Worm (Caenorhabditis elegans) whole organism, late embryonic: ENCODE measurements around the gene sng-1.

Source experiments
- dmd-4 ChIP-seq: sonication (generic microtip); optimal IDR thresholded peaks from 2 replicates; lab custom pipeline; 2016; ENCODE audit warnings: borderline replicate concordance, missing genetic modification characterization, missing compliant biosample characterization
- elt-2 ChIP-seq: sonication (generic microtip); optimal IDR thresholded peaks from 2 replicates; lab custom pipeline; 2016; ENCODE audit warnings: missing genetic modification reagents, missing genetic modification characterization, missing compliant biosample characterization
- ets-4 ChIP-seq: sonication (generic microtip); optimal IDR thresholded peaks from 2 replicates; lab custom pipeline; 2016; ENCODE audit warnings: missing genetic modification characterization, missing compliant biosample characterization
- fkh-10 ChIP-seq: fragments of 150-350 bp; optimal IDR thresholded peaks from 2 replicates; lab custom pipeline; 2014; ENCODE audit warnings: missing biosample characterization, missing genetic modification reagents, missing genetic modification characterization
- fkh-6 ChIP-seq: sonication (generic microtip); optimal IDR thresholded peaks from 2 replicates; lab custom pipeline; 2016; ENCODE audit warnings: missing genetic modification characterization, missing compliant biosample characterization
- gmeb-2 ChIP-seq: sonication (generic microtip); optimal IDR thresholded peaks from 2 replicates; lab custom pipeline; 2016; ENCODE audit warnings: missing genetic modification characterization, inconsistent platforms, missing compliant biosample characterization
- hlh-8 ChIP-seq: sonication (generic microtip); optimal IDR thresholded peaks from 2 replicates; lab custom pipeline; 2016; ENCODE audit warnings: missing genotype, missing genetic modification characterization, missing compliant biosample characterization
- lim-6 ChIP-seq: sonication (generic microtip); optimal IDR thresholded peaks from 2 replicates; lab custom pipeline; 2016; ENCODE audit warnings: missing genetic modification characterization, missing compliant biosample characterization
- lin-11 ChIP-seq: fragments of 200-800 bp; sonication (Bioruptor generic); optimal IDR thresholded peaks from 2 replicates; lab custom pipeline; 2018; ENCODE audit warnings: mild to moderate bottlenecking, missing genetic modification characterization, missing compliant biosample characterization
- nhr-232 ChIP-seq: sonication (generic microtip); optimal IDR thresholded peaks from 2 replicates; lab custom pipeline; 2016; ENCODE audit warnings: missing genetic modification characterization, missing compliant biosample characterization
- sox-4 ChIP-seq: sonication (generic microtip); optimal IDR thresholded peaks from 2 replicates; lab custom pipeline; 2017; ENCODE audit warnings: mild to moderate bottlenecking, missing genetic modification characterization, inconsistent platforms, missing compliant biosample characterization

- TF ChIP-seq nhr-232 (no peak), dmd-4 (tag; lab: Kevin White, UChicago) (no peak), fkh-10 (GFP tag; lab: Kevin White, UChicago) (no peak), lin-11 (tag; lab: Kevin White, UChicago) (no peak), gmeb-2 (tag; lab: Kevin White, UChicago) (no peak), hlh-8 (tag; lab: Kevin White, UChicago) (no peak), elt-2 (tag; lab: Kevin White, UChicago) (no peak), fkh-6 (no peak), lim-6 (tag; lab: Kevin White, UChicago) (no peak), sox-4 (no peak), ets-4 (tag; lab: Kevin White, UChicago) (no peak)
Observed at ce11 chrX:7290859-7291628, 36.4 kb upstream of the sng-1 start.
